Fruit fly (Drosophila melanogaster): ENCODE measurements around the gene Dna2.

Dna2 gene

dm6 chrX:10052549-10052948 lies 42.3 kb downstream of the Dna2 start, which contains the start of gene Yp2:
Gene Yp2 (minus strand): TSS chrX:10052636.
- no peak for TF ChIP-seq fd85E (GFP tag; optimal IDR thresholded peaks at IDR 0.05)
- no peak for TF ChIP-seq salr (GFP tag; optimal IDR thresholded peaks at IDR 0.05)
- TF ChIP-seq spab (GFP tag; optimal IDR thresholded peaks at IDR 0.05), result no peak
- no peak for TF ChIP-seq CG7368 (GFP tag; optimal IDR thresholded peaks at IDR 0.05)
- TF ChIP-seq Blimp-1 (GFP tag; optimal IDR thresholded peaks at IDR 0.05), result no peak
- TF ChIP-seq Hr4 (GFP tag; optimal IDR thresholded peaks at IDR 0.05), result no peak
- TF ChIP-seq net (GFP tag; optimal IDR thresholded peaks at IDR 0.05), result no peak
- TF ChIP-seq Eip78C (GFP tag), result no peak
- no peak for TF ChIP-seq Eip93F (GFP tag; optimal IDR thresholded peaks at IDR 0.05)
- TF ChIP-seq topi (GFP tag; optimal IDR thresholded peaks at IDR 0.05), result no peak
- TF ChIP-seq CG6276 (GFP tag; optimal IDR thresholded peaks at IDR 0.05), result no peak

- no peak for TF ChIP-seq eg (GFP tag; IDR thresholded peaks at IDR 0.05)
- no peak for TF ChIP-seq Eip78C (GFP tag)
- TF ChIP-seq Lpt (GFP tag; optimal IDR thresholded peaks at IDR 0.05), result no peak
- no peak for TF ChIP-seq achi (GFP tag; optimal IDR thresholded peaks at IDR 0.05)
- no peak for TF ChIP-seq acj6 (GFP tag; optimal IDR thresholded peaks at IDR 0.05)
- TF ChIP-seq CG34406 (GFP tag; optimal IDR thresholded peaks at IDR 0.05), result no peak
- no peak for TF ChIP-seq ss (GFP tag; optimal IDR thresholded peaks at IDR 0.05)
- TF ChIP-seq spab (GFP tag; optimal IDR thresholded peaks at IDR 0.05), result no peak
- no peak for TF ChIP-seq cyc (GFP tag; optimal IDR thresholded peaks at IDR 0.05)
- no peak for TF ChIP-seq CG15336 (GFP tag; IDR thresholded peaks at IDR 0.05)
These were observed 43.3 kb downstream of the Dna2 start, which contains the start of gene Yp1 for dm6 chrX:10053547-10053946. Gene Yp1 (plus strand): TSS chrX:10053811.

dm6 chrX:10057964-10058363 lies 47.7 kb downstream of the Dna2 start:
- TF ChIP-seq CG15336 (GFP tag; IDR thresholded peaks at IDR 0.05) (peak; percentile 46; the same call in 1 of the 2 replicates), Eip78C (GFP tag) (peak; percentile 25), CG6163 (GFP tag; IDR thresholded peaks at IDR 0.05) (peak; percentile 21; the same call in 1 of the 3 replicates), eg (GFP tag; IDR thresholded peaks at IDR 0.05) (peak; percentile 67), fd85E (GFP tag; optimal IDR thresholded peaks at IDR 0.05) (no peak), net (GFP tag; optimal IDR thresholded peaks at IDR 0.05) (no peak), CG6792 (GFP tag; optimal IDR thresholded peaks at IDR 0.05) (no peak), CG16779 (tag; optimal IDR thresholded peaks at IDR 0.05) (no peak), CG10631 (GFP tag; optimal IDR thresholded peaks at IDR 0.05) (no peak), Met (GFP tag; optimal IDR thresholded peaks at IDR 0.05) (no peak), svp (GFP tag) (no peak), CG4318 (GFP tag; optimal IDR thresholded peaks at IDR 0.05) (no peak), CG8119 (GFP tag; IDR thresholded peaks at IDR 0.05) (0 out of 3 replicates have a peak, but pooled peaks have one; percentile 29)

- TF ChIP-seq CG8319 (GFP tag; optimal IDR thresholded peaks at IDR 0.05) (no peak), CG4318 (GFP tag; optimal IDR thresholded peaks at IDR 0.05) (no peak), svp (GFP tag) (no peak)
These were observed 51.0 kb downstream of the Dna2 start, which contains the start of gene Gr9a for dm6 chrX:10061327-10061726. Gene Gr9a (plus strand): TSS chrX:10061627.

Data from whole organism, prepupa.